Worm (Caenorhabditis elegans) whole organism, L2 larva: ENCODE data around the gene srlf-2.
A peak's percentile ranks its signal among the peaks of the same experiment; 100 is the strongest.

Source experiments
- F13H6.1 ChIP-seq: sonication (generic microtip); optimal IDR thresholded peaks from 2 replicates; lab custom pipeline; 2016; ENCODE audit warnings: missing genetic modification characterization, missing compliant biosample characterization
- Y55F3AM.14 ChIP-seq: fragments of 200-800 bp; sonication (Bioruptor generic); optimal IDR thresholded peaks from 2 replicates; lab custom pipeline; 2018; ENCODE audit warnings: mild to moderate bottlenecking, missing genetic modification characterization, missing compliant biosample characterization
- ZK546.5 ChIP-seq: sonication (generic microtip); optimal IDR thresholded peaks from 2 replicates; lab custom pipeline; 2017; ENCODE audit warnings: missing biosample characterization, missing genetic modification characterization
- aly-2 ChIP-seq: fragments of 150-350 bp; optimal IDR thresholded peaks from 2 replicates; lab custom pipeline; 2014; ENCODE audit warnings: missing biosample characterization, missing genetic modification characterization
- ama-1 ChIP-seq: fragments of 150-350 bp; optimal IDR thresholded peaks from 2 replicates; lab custom pipeline; 2018; ENCODE audit warnings: inconsistent platforms
- crh-2 ChIP-seq: sonication (generic microtip); optimal IDR thresholded peaks from 2 replicates; lab custom pipeline; 2017; ENCODE audit warnings: missing biosample characterization, missing genetic modification characterization
- egl-27 ChIP-seq: sonication (generic microtip); optimal IDR thresholded peaks from 3 replicates; lab custom pipeline; 2017; ENCODE audit warnings: missing biosample characterization, missing genetic modification reagents, missing genetic modification characterization
- fos-1 ChIP-seq: fragments of 150-350 bp; optimal IDR thresholded peaks from 2 replicates; lab custom pipeline; 2014; ENCODE audit warnings: missing biosample characterization, missing genetic modification characterization
- nhr-11 ChIP-seq: fragments of 150-350 bp; optimal IDR thresholded peaks from 2 replicates; lab custom pipeline; 2014; ENCODE audit warnings: missing biosample characterization, missing genetic modification characterization
- nhr-23 ChIP-seq: fragments of 150-350 bp; optimal IDR thresholded peaks from 2 replicates; lab custom pipeline; 2014; ENCODE audit warnings: missing biosample characterization, missing genetic modification reagents, missing genetic modification characterization

ce11 chrIV:8463069-8463468 lies 26.9 kb upstream of the srlf-2 start:
- TF ChIP-seq nhr-23 (tag; lab: Kevin White, UChicago) (no peak), crh-2 (tag; lab: Kevin White, UChicago) (peak; percentile 14), ama-1 (no peak), nhr-11 (tag; lab: Kevin White, UChicago) (no peak), egl-27 (tag; lab: Kevin White, UChicago) (no peak), aly-2 (tag; lab: Kevin White, UChicago) (no peak), ZK546.5 (no peak), fos-1 (tag; lab: Kevin White, UChicago) (no peak), Y55F3AM.14 (GFP tag; lab: Kevin White, UChicago) (no peak), F13H6.1 (no peak)
